Worm (Caenorhabditis elegans) whole organism, young adult: ENCODE measurements around the gene tpk-1.
A peak's percentile ranks its signal among the peaks of the same experiment; 100 is the strongest.

Source experiments
- C17E4.6 ChIP-seq: fragments of 200-800 bp; sonication (Bioruptor generic); IDR thresholded peaks from 2 replicates; pipeline ENCODE4 v1.3.6; 2022; ENCODE audit warnings: missing genetic modification reagents, missing genetic modification characterization, missing compliant biosample characterization
- D2030.7 ChIP-seq: fragments of 200-800 bp; sonication (Bioruptor generic); IDR thresholded peaks from 2 replicates; pipeline ENCODE4 v1.3.6; 2022; ENCODE audit warnings: missing genetic modification reagents, missing genetic modification characterization, missing compliant biosample characterization
- F49E8.2 ChIP-seq: sonication (generic microtip); optimal IDR thresholded peaks from 3 replicates; lab custom pipeline; 2017; ENCODE audit warnings: missing genetic modification characterization, mild to moderate bottlenecking, missing compliant biosample characterization, antibody characterized with exemption, moderate library complexity; ENCODE audit not compliant: insufficient read depth
- F52B5.7 ChIP-seq: sonication (generic microtip); optimal IDR thresholded peaks from 2 replicates; lab custom pipeline; 2016; ENCODE audit warnings: mild to moderate bottlenecking, missing genetic modification characterization, missing compliant biosample characterization
- F57C9.4 ChIP-seq: sonication (generic microtip); optimal IDR thresholded peaks from 2 replicates; lab custom pipeline; 2017; ENCODE audit warnings: mild to moderate bottlenecking, missing genetic modification characterization, missing compliant biosample characterization
- K12H6.12 ChIP-seq: fragments of 200-800 bp; sonication (Bioruptor generic); optimal IDR thresholded peaks from 2 replicates; lab custom pipeline; 2018; ENCODE audit warnings: mild to moderate bottlenecking, missing genetic modification characterization, missing compliant biosample characterization
- T26A5.8 ChIP-seq: sonication (generic microtip); optimal IDR thresholded peaks from 2 replicates; lab custom pipeline; 2016; ENCODE audit warnings: missing genetic modification characterization, missing compliant biosample characterization
- Y53G8AR.9 ChIP-seq: fragments of 200-800 bp; sonication (Bioruptor generic); conservative IDR thresholded peaks from 2 replicates; pipeline ENCODE4 v1.3.6; 2022; ENCODE audit warnings: missing genetic modification reagents, missing genetic modification characterization, missing compliant biosample characterization
- Y79H2A.3 ChIP-seq: fragments of 200-800 bp; sonication (Bioruptor generic); conservative IDR thresholded peaks from 2 replicates; pipeline ENCODE4 v1.3.6; 2022; ENCODE audit warnings: missing genetic modification reagents, missing genetic modification characterization, missing compliant biosample characterization
- ZK185.1 ChIP-seq: sonication (generic microtip); optimal IDR thresholded peaks from 2 replicates; lab custom pipeline; 2016; ENCODE audit warnings: mild to moderate bottlenecking, missing genetic modification characterization, missing compliant biosample characterization; ENCODE audit not compliant: poor library complexity, severe bottlenecking
- akir-1 ChIP-seq: fragments of 200-800 bp; sonication (Bioruptor generic); optimal IDR thresholded peaks from 2 replicates; lab custom pipeline; 2018; ENCODE audit warnings: mild to moderate bottlenecking, missing genetic modification characterization, moderate library complexity, missing compliant biosample characterization
- aptf-3 ChIP-seq: fragments of 200-800 bp; sonication (Bioruptor generic); IDR thresholded peaks from 2 replicates; pipeline ENCODE4 v1.3.6; 2022; ENCODE audit warnings: missing genetic modification characterization, missing compliant biosample characterization
- athp-1 ChIP-seq: sonication (generic microtip); optimal IDR thresholded peaks from 2 replicates; lab custom pipeline; 2017; ENCODE audit warnings: mild to moderate bottlenecking, missing genetic modification characterization, missing compliant biosample characterization
- attf-3 ChIP-seq: fragments of 200-800 bp; sonication (Bioruptor generic); conservative IDR thresholded peaks from 2 replicates; pipeline ENCODE4 v1.3.6; 2022; ENCODE audit warnings: missing genetic modification reagents, missing genetic modification characterization, missing compliant biosample characterization
- bed-2 ChIP-seq: fragments of 200-800 bp; sonication (Bioruptor generic); IDR thresholded peaks from 2 replicates; pipeline ENCODE4 v1.3.6; 2022; ENCODE audit warnings: missing genetic modification reagents, missing genetic modification characterization, missing compliant biosample characterization
- ccch-3 ChIP-seq: fragments of 200-800 bp; sonication (Bioruptor generic); optimal IDR thresholded peaks from 2 replicates; lab custom pipeline; 2018; ENCODE audit warnings: mild to moderate bottlenecking, missing genetic modification characterization, missing compliant biosample characterization
- ceh-100 ChIP-seq: fragments of 200-800 bp; sonication (Bioruptor generic); IDR thresholded peaks from 2 replicates; pipeline ENCODE4 v1.3.6; 2022; ENCODE audit warnings: missing genetic modification reagents, missing genetic modification characterization, missing compliant biosample characterization
- ceh-40 ChIP-seq: fragments of 200-800 bp; sonication (Bioruptor generic); IDR thresholded peaks from 2 replicates; pipeline ENCODE4 v1.3.6; 2022; ENCODE audit warnings: missing genetic modification characterization, missing compliant biosample characterization
- ceh-79 ChIP-seq: sonication (generic microtip); optimal IDR thresholded peaks from 2 replicates; lab custom pipeline; 2017; ENCODE audit warnings: mild to moderate bottlenecking, missing genetic modification characterization, missing compliant biosample characterization
- chd-7 ChIP-seq: sonication (generic microtip); optimal IDR thresholded peaks from 2 replicates; lab custom pipeline; 2016; ENCODE audit warnings: mild to moderate bottlenecking, missing genetic modification characterization, moderate library complexity, missing compliant biosample characterization
- dox-1 ChIP-seq: fragments of 200-800 bp; sonication (Bioruptor generic); IDR thresholded peaks from 2 replicates; pipeline ENCODE4 v1.3.6; 2022; ENCODE audit warnings: missing genetic modification reagents, missing genetic modification characterization, missing compliant biosample characterization
- efl-1 ChIP-seq: fragments of 150-350 bp; optimal IDR thresholded peaks from 2 replicates; lab custom pipeline; 2014; ENCODE audit warnings: missing biosample characterization, missing genetic modification reagents, missing genetic modification characterization
- egl-18 ChIP-seq: fragments of 200-800 bp; sonication (Bioruptor generic); IDR thresholded peaks from 2 replicates; pipeline ENCODE4 v1.3.6; 2022; ENCODE audit warnings: missing genetic modification reagents, missing genetic modification characterization, missing compliant biosample characterization
- egl-44 ChIP-seq: fragments of 200-800 bp; sonication (Bioruptor generic); IDR thresholded peaks from 2 replicates; pipeline ENCODE4 v1.3.6; 2022; ENCODE audit warnings: missing genetic modification reagents, missing genetic modification characterization, missing compliant biosample characterization
- ekl-4 ChIP-seq: fragments of 200-800 bp; sonication (Bioruptor generic); IDR thresholded peaks from 2 replicates; pipeline ENCODE4 v1.3.6; 2022; ENCODE audit warnings: missing genetic modification reagents, missing genetic modification characterization, missing compliant biosample characterization
- fkh-3 ChIP-seq: sonication (generic microtip); optimal IDR thresholded peaks from 2 replicates; lab custom pipeline; 2016; ENCODE audit warnings: mild to moderate bottlenecking, missing genetic modification characterization, missing compliant biosample characterization
- gei-17 ChIP-seq: fragments of 200-800 bp; sonication (Bioruptor generic); optimal IDR thresholded peaks from 2 replicates; lab custom pipeline; 2018; ENCODE audit warnings: mild to moderate bottlenecking, missing genetic modification characterization, missing compliant biosample characterization
- him-1 ChIP-seq: sonication (generic microtip); optimal IDR thresholded peaks from 2 replicates; lab custom pipeline; 2016; ENCODE audit warnings: missing genotype, missing genetic modification reagents, missing genetic modification characterization, missing compliant biosample characterization
- let-607 ChIP-seq, 2 experiments: fragments of 200-800 bp in 1 of 2; sonication (Bioruptor generic) in 1 of 2; sonication (generic microtip) in 1 of 2; optimal IDR thresholded peaks; 2 replicates each; lab custom pipeline; 2016 to 2018; ENCODE audit warnings: mild to moderate bottlenecking in 2 of 2, missing compliant biosample characterization in 2 of 2, missing genetic modification characterization in 2 of 2, moderate library complexity in 2 of 2, missing genotype in 1 of 2
- lin-40 ChIP-seq: sonication (generic microtip); optimal IDR thresholded peaks from 2 replicates; lab custom pipeline; 2016; ENCODE audit warnings: missing genetic modification characterization, mild to moderate bottlenecking, missing compliant biosample characterization, missing genotype, missing genetic modification reagents
- lin-54 ChIP-seq: fragments of 200-800 bp; sonication (Bioruptor generic); optimal IDR thresholded peaks from 2 replicates; lab custom pipeline; 2018; ENCODE audit warnings: mild to moderate bottlenecking, missing genetic modification characterization, missing compliant biosample characterization
- madf-8 ChIP-seq: fragments of 200-800 bp; sonication (Bioruptor generic); conservative IDR thresholded peaks from 2 replicates; pipeline ENCODE4 v1.3.6; 2022; ENCODE audit warnings: missing genetic modification reagents, missing genetic modification characterization, missing compliant biosample characterization
- mes-4 ChIP-seq: sonication (generic microtip); optimal IDR thresholded peaks from 2 replicates; lab custom pipeline; 2016; ENCODE audit warnings: missing genotype, missing genetic modification characterization, missing compliant biosample characterization
- nfya-1 ChIP-seq: sonication (generic microtip); optimal IDR thresholded peaks from 2 replicates; lab custom pipeline; 2017; ENCODE audit warnings: antibody characterized with exemption, missing compliant biosample characterization, missing genetic modification characterization, borderline replicate concordance; ENCODE audit not compliant: insufficient read depth
- nfya-2 ChIP-seq: fragments of 200-800 bp; sonication (Bioruptor generic); IDR thresholded peaks from 2 replicates; pipeline ENCODE4 v1.3.6; 2022; ENCODE audit warnings: missing genetic modification reagents, missing genetic modification characterization, missing compliant biosample characterization
- nhr-120 ChIP-seq: fragments of 200-800 bp; sonication (Bioruptor generic); IDR thresholded peaks from 2 replicates; pipeline ENCODE4 v1.3.6; 2022; ENCODE audit warnings: missing genetic modification characterization, missing compliant biosample characterization
- pbrm-1 ChIP-seq: fragments of 200-800 bp; sonication (Bioruptor generic); IDR thresholded peaks from 2 replicates; pipeline ENCODE4 v1.3.6; 2022; ENCODE audit warnings: missing genetic modification reagents, missing genetic modification characterization, missing compliant biosample characterization
- pha-4 ChIP-seq: fragments of 150-350 bp; sonication (generic microtip); optimal IDR thresholded peaks from 2 replicates; lab custom pipeline; 2014; ENCODE audit warnings: missing biosample characterization, missing genetic modification reagents, missing genetic modification characterization
- rpc-1 ChIP-seq, 2 experiments: fragments of 150-350 bp in 1 of 2; sonication (generic microtip) in 1 of 2; optimal IDR thresholded peaks; 2 replicates each; lab custom pipeline; 2014 to 2018; ENCODE audit warnings: missing biosample characterization in 1 of 2, missing genetic modification characterization in 1 of 2, missing genetic modification reagents in 1 of 2, missing genotype in 1 of 2
- sdz-38 ChIP-seq: sonication (generic microtip); optimal IDR thresholded peaks from 2 replicates; lab custom pipeline; 2016; ENCODE audit warnings: missing genotype, missing genetic modification characterization, missing compliant biosample characterization
- sea-2 ChIP-seq: fragments of 200-800 bp; sonication (Bioruptor generic); IDR thresholded peaks from 2 replicates; pipeline ENCODE4 v1.3.6; 2022; ENCODE audit warnings: missing genetic modification characterization, missing compliant biosample characterization
- snpc-3.4 ChIP-seq: sonication (generic microtip); optimal IDR thresholded peaks from 2 replicates; lab custom pipeline; 2017; ENCODE audit warnings: missing genetic modification characterization, mild to moderate bottlenecking, missing compliant biosample characterization, antibody characterized with exemption, moderate library complexity, missing genotype, missing genetic modification reagents
- tbx-9 ChIP-seq: sonication (generic microtip); optimal IDR thresholded peaks from 2 replicates; lab custom pipeline; 2016; ENCODE audit warnings: borderline replicate concordance, missing genetic modification characterization, inconsistent platforms, missing compliant biosample characterization
- tlf-1 ChIP-seq: fragments of 200-800 bp; sonication (Bioruptor generic); optimal IDR thresholded peaks from 2 replicates; lab custom pipeline; 2018; ENCODE audit warnings: mild to moderate bottlenecking, missing genetic modification characterization, missing compliant biosample characterization
- xnd-1 ChIP-seq: sonication (generic microtip); optimal IDR thresholded peaks from 2 replicates; lab custom pipeline; 2016; ENCODE audit warnings: missing genotype, missing genetic modification reagents, missing genetic modification characterization, missing compliant biosample characterization
- zfh-2 ChIP-seq: fragments of 200-800 bp; sonication (Bioruptor generic); conservative IDR thresholded peaks from 2 replicates; pipeline ENCODE4 v1.3.6; 2022; ENCODE audit warnings: missing genetic modification reagents, missing genetic modification characterization, missing compliant biosample characterization
- ztf-28 ChIP-seq: fragments of 200-800 bp; sonication (Bioruptor generic); IDR thresholded peaks from 2 replicates; pipeline ENCODE4 v1.3.6; 2022; ENCODE audit warnings: missing genetic modification reagents, missing genetic modification characterization, missing compliant biosample characterization
- ztf-6 ChIP-seq: fragments of 200-800 bp; sonication (Bioruptor generic); IDR thresholded peaks from 2 replicates; pipeline ENCODE4 v1.3.6; 2022; ENCODE audit warnings: missing genetic modification reagents, missing genetic modification characterization, missing compliant biosample characterization

The tpk-1 gene

DNA sequence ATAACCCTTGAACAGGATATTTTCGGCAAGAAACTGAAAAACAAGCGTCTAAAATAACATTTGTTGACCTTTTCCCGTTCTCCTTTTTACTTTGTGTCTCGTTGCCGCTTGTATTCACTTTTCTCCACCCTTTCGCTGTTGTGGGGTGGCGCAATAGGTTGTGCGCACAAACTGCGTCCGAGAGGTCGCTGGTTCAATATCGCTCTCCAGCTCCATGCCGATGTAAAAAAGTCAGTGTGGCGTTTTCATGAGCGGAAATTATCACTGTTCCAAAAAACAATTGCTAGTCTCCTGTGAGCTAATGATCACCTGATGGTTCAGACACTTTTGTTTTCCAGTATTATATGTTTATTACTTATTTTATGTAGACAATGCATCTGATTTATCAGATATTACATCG, 25.6 kb downstream of the tpk-1 start (continued):
- TF ChIP-seq Y79H2A.3 (GFP tag; lab: Robert Waterston, UW), result 0 out of 2 replicates have a peak, but pooled peaks have one; percentile 55
- TF ChIP-seq ztf-6, result no peak; the same call in 1 of the 2 replicates
- TF ChIP-seq ceh-79 (tag; lab: Kevin White, UChicago), result no peak
- TF ChIP-seq sdz-38 (tag; lab: Kevin White, UChicago), result no peak
- TF ChIP-seq let-607 (tag; optimal IDR thresholded peaks at IDR 0.05; lab: Kevin White, UChicago), result peak; percentile 45 to 65
- peak; percentile 86 for TF ChIP-seq rpc-1 (optimal IDR thresholded peaks at IDR 0.05; lab: Kevin White, UChicago)
- TF ChIP-seq rpc-1 (tag; optimal IDR thresholded peaks at IDR 0.05; lab: Kevin White, UChicago), result peak; percentile 93
- TF ChIP-seq dox-1 (GFP tag; lab: Robert Waterston, UW), result no peak
- peak; percentile 85; the same call in 1 of the 2 replicates for TF ChIP-seq nhr-120 (GFP tag; lab: Robert Waterston, UW)
- TF ChIP-seq fkh-3, result peak; percentile 66
- TF ChIP-seq xnd-1, result no peak
- TF ChIP-seq efl-1, result peak; percentile 39
- no peak; the same call in 1 of the 2 replicates for TF ChIP-seq Y53G8AR.9 (GFP tag; lab: Robert Waterston, UW)
- no peak for TF ChIP-seq ccch-3 (GFP tag; lab: Kevin White, UChicago)
- TF ChIP-seq tlf-1 (GFP tag; lab: Kevin White, UChicago), result peak; percentile 35
- TF ChIP-seq T26A5.8 (tag; lab: Kevin White, UChicago), result peak; percentile 36
- no peak for TF ChIP-seq nfya-1
- no peak for TF ChIP-seq lin-54 (GFP tag; lab: Kevin White, UChicago)
- no peak for TF ChIP-seq sea-2 (GFP tag; lab: Robert Waterston, UW)
- no peak for TF ChIP-seq pha-4 (tag; lab: Kevin White, UChicago)
- TF ChIP-seq pbrm-1 (GFP tag; lab: Robert Waterston, UW), result peak; percentile 76; the same call in 1 of the 2 replicates
- peak; percentile 58 for TF ChIP-seq F49E8.2 (tag; lab: Kevin White, UChicago)
- peak; percentile 68 for TF ChIP-seq akir-1
- TF ChIP-seq lin-40 (tag; lab: Kevin White, UChicago), result peak; percentile 79
- peak; percentile 52 for TF ChIP-seq snpc-3.4 (tag; lab: Kevin White, UChicago)
- no peak for TF ChIP-seq aptf-3 (GFP tag; lab: Robert Waterston, UW)
- peak; percentile 84 for TF ChIP-seq K12H6.12 (tag; lab: Kevin White, UChicago)
- no peak for TF ChIP-seq chd-7 (tag; lab: Kevin White, UChicago)
- no peak for TF ChIP-seq gei-17 (GFP tag; lab: Kevin White, UChicago)
- 0 out of 2 replicates have a peak, but pooled peaks have one; percentile 37 for TF ChIP-seq egl-44 (GFP tag; lab: Robert Waterston, UW)
- TF ChIP-seq ceh-40 (GFP tag; lab: Robert Waterston, UW), result no peak
- TF ChIP-seq zfh-2 (GFP tag; lab: Robert Waterston, UW), result no peak
- TF ChIP-seq him-1 (tag; lab: Kevin White, UChicago), result peak; percentile 97
- TF ChIP-seq ekl-4 (GFP tag; lab: Robert Waterston, UW), result peak; percentile 76; the same call in 1 of the 2 replicates
- peak; percentile 80 for TF ChIP-seq D2030.7 (GFP tag; lab: Robert Waterston, UW)
- TF ChIP-seq F57C9.4 (tag; lab: Kevin White, UChicago), result peak; percentile 46
- no peak for TF ChIP-seq ztf-28 (GFP tag; lab: Robert Waterston, UW)
- TF ChIP-seq athp-1, result peak; percentile 78
- TF ChIP-seq egl-18 (GFP tag; lab: Robert Waterston, UW), result no peak
- no peak for TF ChIP-seq nfya-2
- peak; percentile 38 for TF ChIP-seq mes-4 (tag; lab: Kevin White, UChicago)
- TF ChIP-seq ZK185.1 (tag; lab: Kevin White, UChicago), result peak; percentile 81
- TF ChIP-seq bed-2 (GFP tag; lab: Robert Waterston, UW), result no peak
- no peak for TF ChIP-seq tbx-9 (tag; lab: Kevin White, UChicago)
- TF ChIP-seq F52B5.7 (tag; lab: Kevin White, UChicago), result no peak
- TF ChIP-seq madf-8, result 0 out of 2 replicates have a peak, but pooled peaks have one; percentile 24
- no peak for TF ChIP-seq attf-3 (GFP tag; lab: Robert Waterston, UW)
- peak; percentile 65 for TF ChIP-seq ceh-100 (GFP tag; lab: Robert Waterston, UW)
- TF ChIP-seq C17E4.6, result 0 out of 2 replicates have a peak, but pooled peaks have one; percentile 23
